Fruit fly (Drosophila melanogaster): ENCODE data around the gene CG43083.

The CG43083 gene

dm6 chr3L:15689518-15689917, 41.1 kb downstream of the CG43083 start (continued):
- TF ChIP-seq BtbVII (GFP tag; optimal IDR thresholded peaks at IDR 0.05) (no peak), MESR4 (GFP tag; optimal IDR thresholded peaks at IDR 0.05) (no peak), Abd-B (GFP tag; optimal IDR thresholded peaks at IDR 0.05) (no peak), CG15514 (GFP tag; optimal IDR thresholded peaks at IDR 0.05) (peak; percentile 20), sqz (GFP tag; optimal IDR thresholded peaks at IDR 0.05) (no peak), mirr (GFP tag; optimal IDR thresholded peaks at IDR 0.05) (peak; percentile 49), wdn (GFP tag; IDR thresholded peaks at IDR 0.05) (0 out of 2 replicates have a peak, but pooled peaks have one; percentile 10), bab2 (GFP tag; optimal IDR thresholded peaks at IDR 0.05) (peak; percentile 9), klu (GFP tag; IDR thresholded peaks at IDR 0.05) (no peak), Atf3 (GFP tag; optimal IDR thresholded peaks at IDR 0.05) (no peak), luna (GFP tag; optimal IDR thresholded peaks at IDR 0.05) (peak; percentile 40), CG12071 (GFP tag; optimal IDR thresholded peaks at IDR 0.05) (peak; percentile 12), ase (GFP tag; IDR thresholded peaks at IDR 0.05) (no peak), Meics (GFP tag; optimal IDR thresholded peaks at IDR 0.05) (peak; percentile 35), seq (GFP tag; IDR thresholded peaks at IDR 0.05) (peak; percentile 52; the same call in 1 of the 2 replicates), CG17359 (tag; optimal IDR thresholded peaks at IDR 0.05) (no peak), fru (optimal IDR thresholded peaks at IDR 0.05) (no peak), CG11093 (GFP tag; IDR thresholded peaks at IDR 0.05) (no peak), CG17829 (tag; optimal IDR thresholded peaks at IDR 0.05) (no peak), Trl (optimal IDR thresholded peaks at IDR 0.05) (no peak), Trl (GFP tag; optimal IDR thresholded peaks at IDR 0.05) (peak; percentile 13), Med (GFP tag) (peak; percentile 83), CG11695 (GFP tag; IDR thresholded peaks at IDR 0.05) (peak; percentile 27; the same call in 1 of the 3 replicates), dpn (GFP tag; optimal IDR thresholded peaks at IDR 0.05) (peak in 1 of 2 experiments; percentile 7), Fer1 (GFP tag; optimal IDR thresholded peaks at IDR 0.05) (peak; percentile 8), CG2678 (tag; optimal IDR thresholded peaks at IDR 0.05) (peak; percentile 26), fd102C (GFP tag; optimal IDR thresholded peaks at IDR 0.05) (peak; percentile 50), bcd (GFP tag; optimal IDR thresholded peaks at IDR 0.05) (peak; percentile 13), psq (GFP tag; optimal IDR thresholded peaks at IDR 0.05) (no peak), E2f2 (GFP tag; IDR thresholded peaks at IDR 0.05) (peak; percentile 30; the same call in 1 of the 2 replicates), CG12769 (tag; optimal IDR thresholded peaks at IDR 0.05) (peak; percentile 17), dysf (GFP tag; IDR thresholded peaks at IDR 0.05) (peak; percentile 27; the same call in 1 of the 3 replicates), NK7.1 (GFP tag; optimal IDR thresholded peaks at IDR 0.05) (no peak), Opbp (GFP tag; IDR thresholded peaks at IDR 0.05; ENCODE audit: partially characterized antibody) (no peak), CG9932 (GFP tag; IDR thresholded peaks at IDR 0.05) (peak; percentile 31; the same call in 1 of the 2 replicates), so (GFP tag; IDR thresholded peaks at IDR 0.05) (peak; percentile 54; the same call in 1 of the 3 replicates), CG18599 (GFP tag; optimal IDR thresholded peaks at IDR 0.05) (peak; percentile 1), HHEX (GFP tag; optimal IDR thresholded peaks at IDR 0.05) (peak; percentile 17), CG10209 (GFP tag; optimal IDR thresholded peaks at IDR 0.05) (peak; percentile 35), lov (optimal IDR thresholded peaks at IDR 0.05) (no peak), lov (GFP tag; IDR thresholded peaks at IDR 0.05) (0 out of 3 replicates have a peak, but pooled peaks have one; percentile 47), gem (tag; optimal IDR thresholded peaks at IDR 0.05) (peak; percentile 16), HLH3B (GFP tag; IDR thresholded peaks at IDR 0.05) (0 out of 2 replicates have a peak, but pooled peaks have one; percentile 11), ci (GFP tag; IDR thresholded peaks at IDR 0.05) (peak; percentile 32; the same call in 1 of the 3 replicates), fd3F (GFP tag; optimal IDR thresholded peaks at IDR 0.05) (peak; percentile 33), Hmr (GFP tag; optimal IDR thresholded peaks at IDR 0.05) (peak; percentile 37), CrebB (tag; optimal IDR thresholded peaks at IDR 0.05) (peak; percentile 28), lab (GFP tag; optimal IDR thresholded peaks at IDR 0.05) (peak; percentile 47), nerfin-1 (tag; optimal IDR thresholded peaks at IDR 0.05) (no peak), chn (GFP tag; optimal IDR thresholded peaks at IDR 0.05) (no peak), CG14014 (GFP tag; IDR thresholded peaks at IDR 0.05) (peak; percentile 61; the same call in 1 of the 2 replicates)
